Fruit fly (Drosophila melanogaster): ENCODE measurements around the gene 5-HT2A.
A peak's percentile ranks its signal among the peaks of the same experiment; 100 is the strongest.

5-HT2A gene

dm6 chr3R:4663068-4663467 lies 50.4 kb downstream of the 5-HT2A start (continued):
- TF ChIP-seq fd85E (GFP tag; optimal IDR thresholded peaks at IDR 0.05): no peak
- peak; percentile 25 for TF ChIP-seq esn (GFP tag; optimal IDR thresholded peaks at IDR 0.05)
- peak; percentile 27 for TF ChIP-seq fd59A (GFP tag; optimal IDR thresholded peaks at IDR 0.05)
- TF ChIP-seq CG1621 (tag; optimal IDR thresholded peaks at IDR 0.05): peak; percentile 9
- TF ChIP-seq Hr39 (GFP tag; optimal IDR thresholded peaks at IDR 0.05): peak; percentile 25
- peak; percentile 64 for TF ChIP-seq CG11294 (GFP tag; IDR thresholded peaks at IDR 0.05)
- TF ChIP-seq dac (GFP tag; optimal IDR thresholded peaks at IDR 0.05): peak; percentile 34
- no peak for TF ChIP-seq Ets21C (GFP tag; optimal IDR thresholded peaks at IDR 0.05)

DNA sequence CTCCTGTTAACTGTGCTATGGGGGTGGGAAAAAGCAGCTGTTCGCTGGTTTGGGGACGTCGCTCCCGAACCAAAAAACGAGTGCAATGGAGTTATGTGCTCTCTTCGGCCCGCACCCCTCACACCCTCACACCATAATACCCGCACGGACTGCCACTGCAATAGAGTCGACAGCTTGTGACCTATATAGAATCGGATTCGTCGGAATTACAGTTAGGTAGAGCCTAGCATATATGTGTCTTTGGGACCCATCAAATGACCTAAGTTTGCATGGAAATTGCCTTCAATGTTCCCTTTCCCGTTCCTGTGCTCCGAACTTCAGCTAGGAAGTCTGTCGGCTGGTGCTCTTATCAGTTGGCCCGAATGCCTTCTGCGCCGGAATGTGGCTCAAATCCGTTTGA lies 51.5 kb downstream of the 5-HT2A start:
- TF ChIP-seq topi (GFP tag; optimal IDR thresholded peaks at IDR 0.05) (no peak), lz (GFP tag; optimal IDR thresholded peaks at IDR 0.05) (no peak), Met (GFP tag; optimal IDR thresholded peaks at IDR 0.05) (no peak), CG6163 (GFP tag; IDR thresholded peaks at IDR 0.05) (no peak), Sox15 (GFP tag; optimal IDR thresholded peaks at IDR 0.05) (no peak), CG3032 (tag; optimal IDR thresholded peaks at IDR 0.05) (no peak), acj6 (GFP tag; optimal IDR thresholded peaks at IDR 0.05) (no peak), pdm3 (GFP tag; optimal IDR thresholded peaks at IDR 0.05) (no peak), fd85E (GFP tag; optimal IDR thresholded peaks at IDR 0.05) (no peak)

dm6 chr3R:4664947-4665346 lies 52.3 kb downstream of the 5-HT2A start:
- peak; percentile 61 for TF ChIP-seq CG32006 (GFP tag; optimal IDR thresholded peaks at IDR 0.05)
- TF ChIP-seq fkh (GFP tag; optimal IDR thresholded peaks at IDR 0.05): peak; percentile 95
- TF ChIP-seq Eip75B (GFP tag; optimal IDR thresholded peaks at IDR 0.05): peak; percentile 75
- peak; percentile 85 for TF ChIP-seq topi (GFP tag; optimal IDR thresholded peaks at IDR 0.05)
- peak; percentile 78 for TF ChIP-seq lz (GFP tag; optimal IDR thresholded peaks at IDR 0.05)
- TF ChIP-seq Met (GFP tag; optimal IDR thresholded peaks at IDR 0.05): peak; percentile 82
- peak; percentile 82 for TF ChIP-seq Smox (GFP tag; optimal IDR thresholded peaks at IDR 0.05)
- TF ChIP-seq salr (GFP tag; optimal IDR thresholded peaks at IDR 0.05): peak; percentile 46 to 84
- peak; percentile 91 for TF ChIP-seq svp (GFP tag)
- peak; percentile 85 for TF ChIP-seq CG1621 (tag; optimal IDR thresholded peaks at IDR 0.05)
- TF ChIP-seq achi (GFP tag; optimal IDR thresholded peaks at IDR 0.05): peak; percentile 82
- peak; percentile 79 for TF ChIP-seq eg (GFP tag; IDR thresholded peaks at IDR 0.05)
- peak; percentile 79 for TF ChIP-seq OdsH (GFP tag; optimal IDR thresholded peaks at IDR 0.05)
- peak; percentile 83 for TF ChIP-seq Sox102F (GFP tag; optimal IDR thresholded peaks at IDR 0.05)
- peak; percentile 58 for TF ChIP-seq cyc (GFP tag; optimal IDR thresholded peaks at IDR 0.05)
- peak; percentile 73 for TF ChIP-seq Blimp-1 (GFP tag; optimal IDR thresholded peaks at IDR 0.05)
- TF ChIP-seq ss (GFP tag; optimal IDR thresholded peaks at IDR 0.05): peak; percentile 86 to 93
- peak; percentile 50 for TF ChIP-seq Gug (GFP tag; IDR thresholded peaks at IDR 0.05)
- peak; percentile 86 for TF ChIP-seq CG34406 (GFP tag; optimal IDR thresholded peaks at IDR 0.05)
- no peak for TF ChIP-seq Eip93F (GFP tag; optimal IDR thresholded peaks at IDR 0.05)
- TF ChIP-seq CG6854 (GFP tag; optimal IDR thresholded peaks at IDR 0.05): peak; percentile 78
- peak; percentile 82 for TF ChIP-seq acj6 (GFP tag; optimal IDR thresholded peaks at IDR 0.05)
- TF ChIP-seq CG11762 (GFP tag; optimal IDR thresholded peaks at IDR 0.05; ENCODE audit: insufficient read depth): peak; percentile 85
- peak; percentile 78 for TF ChIP-seq CG8319 (GFP tag; optimal IDR thresholded peaks at IDR 0.05)
- peak; percentile 77 for TF ChIP-seq fd59A (GFP tag; optimal IDR thresholded peaks at IDR 0.05)
- peak; percentile 93 for TF ChIP-seq CG9139 (GFP tag; optimal IDR thresholded peaks at IDR 0.05)
- TF ChIP-seq pdm3 (GFP tag; optimal IDR thresholded peaks at IDR 0.05): peak; percentile 84
- peak; percentile 50 for TF ChIP-seq fd85E (GFP tag; optimal IDR thresholded peaks at IDR 0.05)
- TF ChIP-seq spab (GFP tag; optimal IDR thresholded peaks at IDR 0.05): peak; percentile 88
- TF ChIP-seq Sox14 (GFP tag; optimal IDR thresholded peaks at IDR 0.05): peak; percentile 68
- peak; percentile 51 for TF ChIP-seq Ets21C (GFP tag; optimal IDR thresholded peaks at IDR 0.05)
- TF ChIP-seq CG6792 (GFP tag; optimal IDR thresholded peaks at IDR 0.05): peak; percentile 90
- TF ChIP-seq CG3919 (GFP tag; optimal IDR thresholded peaks at IDR 0.05): peak; percentile 87
- TF ChIP-seq dsx (GFP tag; optimal IDR thresholded peaks at IDR 0.05; ENCODE audit: poor library complexity, severe bottlenecking): peak; percentile 69
- peak; percentile 54 for TF ChIP-seq Hr39 (GFP tag; optimal IDR thresholded peaks at IDR 0.05)
- TF ChIP-seq CG7368 (GFP tag; optimal IDR thresholded peaks at IDR 0.05): peak; percentile 89
- peak; percentile 96 for TF ChIP-seq vri (GFP tag; optimal IDR thresholded peaks at IDR 0.05)
- peak; percentile 76 for TF ChIP-seq Hr38 (GFP tag; optimal IDR thresholded peaks at IDR 0.05)
- TF ChIP-seq CG8632 (GFP tag; optimal IDR thresholded peaks at IDR 0.05): peak; percentile 92
- TF ChIP-seq CG11902 (GFP tag; optimal IDR thresholded peaks at IDR 0.05): peak; percentile 16
- TF ChIP-seq Ets96B (tag; optimal IDR thresholded peaks at IDR 0.05): peak; percentile 65
